Fruit fly (Drosophila melanogaster) Kc167 (cell line): Measurements from ENCODE around the gene CG32278.

ENCODE experiments used
- Myc ChIP-seq: fragments of >200 bp; optimal IDR thresholded peaks from 2 replicates; lab custom pipeline; 2017; ENCODE audit warnings: missing external identifiers
- Sin3A ChIP-seq: fragments of >200 bp; optimal IDR thresholded peaks from 2 replicates; lab custom pipeline; 2018; ENCODE audit warnings: missing external identifiers
- h ChIP-seq: fragments of >200 bp; optimal IDR thresholded peaks from 3 replicates; lab custom pipeline; 2018; ENCODE audit warnings: missing external identifiers
- insv ChIP-seq: fragments of >200 bp; optimal IDR thresholded peaks from 3 replicates; lab custom pipeline; 2018; ENCODE audit warnings: missing external identifiers
- psq ChIP-seq: fragments of >200 bp; optimal IDR thresholded peaks from 2 replicates; lab custom pipeline; 2017; ENCODE audit warnings: missing external identifiers
- ttk ChIP-seq: sonication (Bioruptor generic); optimal IDR thresholded peaks from 2 replicates; lab custom pipeline; 2017; ENCODE audit warnings: missing external identifiers

CG32278 gene

DNA sequence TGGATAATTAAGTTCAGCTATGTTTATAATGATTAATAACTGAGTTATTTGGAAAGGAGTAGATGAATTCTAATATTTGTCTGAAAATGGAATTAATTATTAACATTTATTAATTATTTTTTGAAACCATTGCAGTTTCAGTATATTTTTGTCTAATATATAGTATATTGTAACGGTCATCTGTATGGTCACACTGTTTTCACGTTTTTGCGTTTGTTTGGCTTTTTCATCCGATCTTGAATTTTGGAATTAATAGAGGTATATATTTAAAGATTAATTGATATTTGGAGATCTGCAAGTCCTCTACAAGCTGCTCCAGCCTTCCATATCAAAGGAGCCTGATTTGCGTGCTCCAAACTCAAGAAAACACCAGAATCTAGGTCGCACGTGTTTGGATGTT is at the start of gene CG32278, which contains the start of gene CG32281:
TSS of gene CG32278 (plus strand) at position 180 of the 400 bp plus-strand sequence.
TSS of gene CG32281 (plus strand) at position 269 of the 400 bp plus-strand sequence.
- no peak for TF ChIP-seq Myc (lab: Kevin White, UChicago)
- no peak for TF ChIP-seq ttk (lab: Kevin White, UChicago)
- no peak for TF ChIP-seq psq (lab: Kevin White, UChicago)
- TF ChIP-seq insv (lab: Kevin White, UChicago), result no peak
- no peak for TF ChIP-seq h
- TF ChIP-seq Sin3A, result no peak

dm6 chr3L:3121769-3122432 is 47.2 kb upstream of the CG32278 start:
- TF ChIP-seq psq (lab: Kevin White, UChicago) (no peak), ttk (lab: Kevin White, UChicago) (no peak), Myc (lab: Kevin White, UChicago) (no peak)

dm6 chr3L:3122688-3123316 is 46.3 kb upstream of the CG32278 start:
- TF ChIP-seq Myc (lab: Kevin White, UChicago) (no peak), Sin3A (no peak), insv (lab: Kevin White, UChicago) (no peak), psq (lab: Kevin White, UChicago) (no peak), h (no peak), ttk (lab: Kevin White, UChicago) (no peak)

DNA sequence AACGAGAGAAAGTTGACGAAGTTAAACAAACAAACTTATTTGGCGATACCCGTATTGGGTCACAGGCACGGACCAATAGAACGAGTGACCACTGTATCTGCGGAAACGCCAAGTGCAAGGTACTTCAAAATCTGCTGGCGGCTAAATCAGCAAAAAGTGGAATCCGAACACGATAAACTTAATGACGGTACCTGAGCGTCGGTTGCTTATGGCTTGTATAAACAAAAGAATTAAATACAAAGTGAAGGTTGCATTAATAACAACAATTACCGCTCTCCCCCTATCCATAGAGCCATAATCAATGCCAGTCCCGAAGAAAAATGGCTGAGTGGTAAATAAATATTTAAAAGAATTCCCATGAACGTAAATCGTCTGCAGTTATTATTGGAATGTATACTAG is 44.6 kb upstream of the CG32278 start:
- TF ChIP-seq insv (lab: Kevin White, UChicago) (no peak), psq (lab: Kevin White, UChicago) (no peak), ttk (lab: Kevin White, UChicago) (no peak), Myc (lab: Kevin White, UChicago) (no peak)

DNA sequence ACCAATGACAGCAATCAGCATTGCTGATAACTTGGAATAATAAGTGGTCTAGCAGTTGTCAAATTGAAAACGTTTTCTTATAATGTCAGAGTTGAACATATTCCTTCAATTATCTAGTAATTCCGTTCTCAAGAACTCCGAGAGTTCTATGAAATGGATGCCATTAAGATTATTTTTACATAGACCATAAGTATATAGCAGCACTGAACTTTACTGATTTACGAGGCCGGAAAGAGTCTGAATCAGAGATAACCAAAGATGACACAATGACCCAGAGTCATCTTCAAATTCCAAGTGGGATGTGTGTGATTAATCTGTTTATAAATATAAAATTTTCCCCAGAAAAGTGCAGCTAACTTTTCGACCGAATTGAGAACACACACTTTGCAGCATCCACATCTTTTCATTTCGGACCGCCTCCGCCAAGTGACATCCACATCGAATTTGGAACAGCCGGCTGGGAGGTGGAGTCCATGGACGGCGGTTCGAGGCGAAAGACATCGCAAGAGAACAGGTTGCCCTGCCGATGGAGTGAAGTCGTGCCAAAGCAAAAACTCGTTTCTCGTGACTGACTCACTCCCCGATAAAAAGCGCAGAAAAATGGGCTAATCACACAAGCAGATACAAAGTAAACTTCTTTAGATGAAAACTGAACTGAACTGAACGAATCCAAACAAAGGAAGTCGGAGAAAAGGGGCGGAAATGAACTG is 44.0 kb upstream of the CG32278 start:
- no peak for TF ChIP-seq Myc (lab: Kevin White, UChicago)
- TF ChIP-seq h, result no peak
- TF ChIP-seq ttk (lab: Kevin White, UChicago), result no peak
- no peak for TF ChIP-seq insv (lab: Kevin White, UChicago)
- TF ChIP-seq psq (lab: Kevin White, UChicago), result no peak
- TF ChIP-seq Sin3A, result no peak

- no peak for TF ChIP-seq psq (lab: Kevin White, UChicago)
- no peak for TF ChIP-seq insv (lab: Kevin White, UChicago)
- TF ChIP-seq h, result no peak
- no peak for TF ChIP-seq Sin3A
- no peak for TF ChIP-seq ttk (lab: Kevin White, UChicago)
- TF ChIP-seq Myc (lab: Kevin White, UChicago), result no peak
Measured at dm6 chr3L:3125649-3126130, 43.4 kb upstream of the CG32278 start.

DNA sequence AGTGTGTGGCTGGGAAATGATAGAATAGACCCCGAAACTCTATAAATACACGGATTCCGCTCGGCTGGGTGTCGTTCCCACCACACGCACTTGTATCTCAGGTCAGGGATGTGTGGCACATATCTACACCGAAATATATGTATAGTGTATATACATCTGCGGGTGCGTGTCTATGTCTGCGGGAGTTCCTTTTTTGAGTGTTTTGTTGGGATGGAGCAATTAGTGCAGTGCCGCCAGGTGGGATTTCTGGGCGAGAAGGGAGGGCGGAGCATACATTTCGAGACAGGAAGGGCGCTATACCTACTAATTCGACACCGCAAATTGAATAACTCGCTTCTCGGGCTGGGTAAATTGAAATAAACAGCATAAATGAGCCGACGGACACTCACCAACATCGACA is 42.6 kb upstream of the CG32278 start:
- TF ChIP-seq h (no peak), Sin3A (no peak), psq (lab: Kevin White, UChicago) (no peak), Myc (lab: Kevin White, UChicago) (no peak), ttk (lab: Kevin White, UChicago) (no peak), insv (lab: Kevin White, UChicago) (no peak)

dm6 chr3L:3127544-3127943 is 41.5 kb upstream of the CG32278 start, which contains the start of gene promL:
TSS of gene promL (minus strand) at chr3L:3127724.
- TF ChIP-seq ttk (lab: Kevin White, UChicago) (no peak), Sin3A (no peak), h (no peak), psq (lab: Kevin White, UChicago) (no peak), Myc (lab: Kevin White, UChicago) (no peak), insv (lab: Kevin White, UChicago) (no peak)

DNA sequence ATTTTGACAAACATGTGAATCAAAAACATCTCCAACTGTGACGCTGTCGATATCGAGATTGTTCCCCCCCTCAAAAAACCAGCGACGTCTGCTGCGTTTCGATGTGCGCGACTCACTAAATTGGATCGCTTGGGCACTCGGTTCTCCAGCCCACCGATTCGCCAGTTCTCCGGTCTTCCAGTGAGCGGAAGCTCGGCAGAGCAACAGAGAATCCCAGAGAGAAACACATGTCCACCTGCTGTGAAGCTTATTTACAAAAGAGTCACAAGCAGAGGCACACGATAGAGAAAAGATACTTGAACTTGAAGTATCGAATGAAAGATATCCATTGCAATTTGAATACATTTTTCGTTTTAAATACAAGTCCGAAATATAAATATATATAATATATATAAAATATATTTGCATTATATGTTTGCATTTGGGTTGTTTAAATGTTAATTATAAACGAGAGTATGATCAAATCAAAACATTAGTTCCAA is 35.0 kb upstream of the CG32278 start:
- TF ChIP-seq Sin3A, result no peak
- TF ChIP-seq ttk (lab: Kevin White, UChicago), result no peak
- TF ChIP-seq insv (lab: Kevin White, UChicago), result no peak
- TF ChIP-seq Myc (lab: Kevin White, UChicago), result no peak
- TF ChIP-seq psq (lab: Kevin White, UChicago), result no peak
- no peak for TF ChIP-seq h

- TF ChIP-seq psq (lab: Kevin White, UChicago), result no peak
- TF ChIP-seq Myc (lab: Kevin White, UChicago), result no peak
- TF ChIP-seq ttk (lab: Kevin White, UChicago), result no peak
- no peak for TF ChIP-seq insv (lab: Kevin White, UChicago)
- TF ChIP-seq Sin3A, result no peak
- no peak for TF ChIP-seq h
Measured at dm6 chr3L:3141411-3141810, 27.7 kb upstream of the CG32278 start.

DNA sequence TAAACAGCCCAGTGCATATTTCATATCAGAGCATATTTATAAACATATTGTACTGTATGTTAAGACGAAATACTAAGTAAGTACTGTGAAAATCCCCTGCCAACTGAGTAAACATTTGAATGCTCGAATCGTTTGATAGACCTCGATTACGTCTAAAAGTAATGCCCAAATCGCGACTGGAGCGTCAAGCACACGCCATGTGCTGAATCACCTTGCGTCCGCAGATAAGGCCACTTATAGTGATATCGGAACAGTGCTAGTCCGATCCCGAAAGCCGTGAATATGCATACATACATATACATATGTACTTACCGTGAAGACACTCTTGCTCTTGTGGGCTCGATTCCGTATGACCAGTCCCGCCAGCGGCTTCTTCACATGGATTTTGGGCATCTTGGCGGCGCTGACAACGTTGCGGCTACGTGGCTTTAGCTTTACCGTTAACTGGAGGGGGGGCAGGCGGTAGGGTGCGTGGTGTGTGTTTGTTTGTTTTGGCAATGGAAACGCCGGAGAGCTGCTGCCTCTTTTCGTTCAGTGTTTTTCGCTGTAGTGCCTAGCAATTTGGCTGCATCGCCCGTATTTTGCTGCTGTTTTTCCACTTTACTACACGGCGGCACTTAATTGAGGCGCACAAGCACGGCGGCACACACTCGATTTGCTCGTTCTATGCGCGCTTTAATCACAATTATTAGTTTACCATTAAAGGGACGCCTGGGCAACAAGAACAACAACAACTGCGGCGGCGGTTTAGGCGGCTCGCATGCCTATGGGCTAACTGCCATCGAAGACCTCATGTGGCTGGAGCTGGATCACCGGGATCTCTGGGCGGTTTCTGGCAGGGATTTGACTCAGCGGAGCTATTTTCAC is 26.3 kb upstream of the CG32278 start:
- TF ChIP-seq ttk (lab: Kevin White, UChicago), result no peak
- TF ChIP-seq psq (lab: Kevin White, UChicago), result no peak
- no peak for TF ChIP-seq insv (lab: Kevin White, UChicago)
- TF ChIP-seq Myc (lab: Kevin White, UChicago), result no peak
- TF ChIP-seq h, result no peak
- TF ChIP-seq Sin3A, result no peak
